Worm (Caenorhabditis elegans) whole organism, L3 larva: ENCODE results near the gene T19H12.3.

Experiments
- R02D3.7 ChIP-seq: fragments of 150-350 bp; optimal IDR thresholded peaks from 2 replicates; lab custom pipeline; 2014; ENCODE audit warnings: missing biosample characterization, missing genetic modification characterization
- ama-1 ChIP-seq: fragments of 150-350 bp; optimal IDR thresholded peaks from 2 replicates; lab custom pipeline; 2018
- ceh-16 ChIP-seq: sonication (generic microtip); optimal IDR thresholded peaks from 2 replicates; lab custom pipeline; 2017; ENCODE audit warnings: missing biosample characterization, missing genetic modification characterization
- elt-2 ChIP-seq: sonication (generic microtip); optimal IDR thresholded peaks from 2 replicates; lab custom pipeline; 2016; ENCODE audit warnings: missing genetic modification reagents, mild to moderate bottlenecking, missing genetic modification characterization, missing compliant biosample characterization
- lin-39 ChIP-seq: fragments of 150-350 bp; optimal IDR thresholded peaks from 2 replicates; lab custom pipeline; 2018; ENCODE audit warnings: missing biosample characterization, missing genetic modification reagents, missing genetic modification characterization
- mdl-1 ChIP-seq: fragments of 150-350 bp; optimal IDR thresholded peaks from 2 replicates; lab custom pipeline; 2014; ENCODE audit warnings: missing biosample characterization, missing genetic modification characterization
- nfya-1 ChIP-seq: sonication (generic microtip); optimal IDR thresholded peaks from 2 replicates; lab custom pipeline; 2017; ENCODE audit warnings: missing genetic modification characterization, mild to moderate bottlenecking, missing compliant biosample characterization, antibody characterized with exemption, moderate library complexity; ENCODE audit not compliant: insufficient read depth
- pha-4 ChIP-seq: fragments of 150-350 bp; optimal IDR thresholded peaks from 2 replicates; lab custom pipeline; 2014; ENCODE audit warnings: missing biosample characterization, missing genetic modification reagents, missing genetic modification characterization
- sea-2 ChIP-seq: fragments of 150-350 bp; sonication (generic microtip); optimal IDR thresholded peaks from 4 replicates; lab custom pipeline; 2014; ENCODE audit warnings: missing biosample characterization, missing genetic modification reagents, missing genetic modification characterization
- snpc-4 ChIP-seq: fragments of 150-350 bp; optimal IDR thresholded peaks from 2 replicates; lab custom pipeline; 2014; ENCODE audit warnings: missing biosample characterization, missing genetic modification characterization
- zag-1 ChIP-seq: fragments of 150-350 bp; optimal IDR thresholded peaks from 2 replicates; lab custom pipeline; 2014; ENCODE audit warnings: missing biosample characterization, missing genetic modification characterization

ce11 chrV:4839913-4840312, 45.6 kb upstream of the T19H12.3 start, which contains the start of gene nas-9:
- TF ChIP-seq lin-39 (no peak), sea-2 (GFP tag; lab: Kevin White, UChicago) (no peak), mdl-1 (tag; lab: Kevin White, UChicago) (no peak), elt-2 (tag; lab: Kevin White, UChicago) (no peak), snpc-4 (tag; lab: Kevin White, UChicago) (no peak), ceh-16 (tag; lab: Kevin White, UChicago) (no peak), nfya-1 (no peak), R02D3.7 (tag; lab: Kevin White, UChicago) (no peak), pha-4 (tag; lab: Kevin White, UChicago) (no peak), zag-1 (tag; lab: Kevin White, UChicago) (no peak), ama-1 (lab: Kevin White, UChicago) (no peak)
